Fruit fly (Drosophila melanogaster) whole organism, wandering third instar larva: ENCODE data around the gene CG13461.

Experiments
- Dfd ChIP-seq: fragments of >200 bp; optimal IDR thresholded peaks from 2 replicates; lab custom pipeline; 2017; ENCODE audit warnings: missing biosample characterization, missing genetic modification characterization
- N ChIP-seq: fragments of >200 bp; optimal IDR thresholded peaks from 2 replicates; lab custom pipeline; 2018; ENCODE audit warnings: missing biosample characterization, missing external identifiers, missing genetic modification characterization

DNA sequence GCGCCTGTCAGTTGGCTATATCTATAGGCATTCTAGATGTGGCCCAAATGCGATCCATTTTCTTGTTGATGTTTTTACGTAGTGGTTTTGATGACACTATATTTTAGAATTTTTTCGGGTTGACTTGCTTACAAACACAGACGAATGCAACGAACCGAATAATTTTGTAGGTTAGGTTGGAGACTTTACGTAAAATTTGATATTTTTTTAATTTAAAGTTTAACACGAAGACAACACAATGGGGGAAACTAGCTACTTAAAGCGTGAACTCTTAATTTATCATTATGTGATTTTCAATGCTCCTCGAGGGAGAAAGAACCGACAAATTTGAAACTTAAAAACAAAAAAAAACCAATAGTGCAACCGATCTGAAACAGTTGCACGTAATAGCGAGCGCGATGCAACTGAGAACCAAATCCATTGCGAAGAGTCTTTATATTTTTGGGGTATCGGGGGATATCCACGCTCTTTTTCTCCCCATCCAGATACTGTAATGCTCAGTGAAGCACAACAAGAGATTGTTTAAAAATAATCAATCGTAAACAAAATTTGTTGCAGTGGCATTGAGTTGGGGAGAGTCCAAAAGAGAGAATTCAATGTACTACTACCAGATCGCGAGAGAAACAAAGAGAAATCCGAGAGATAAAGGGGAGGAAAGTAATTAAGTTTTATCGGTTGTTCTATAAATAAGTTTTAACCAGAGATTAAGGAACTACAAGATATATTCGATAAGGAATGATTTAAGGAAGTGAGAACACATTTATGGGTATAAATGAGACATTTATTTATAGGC is 37.8 kb upstream of the CG13461 start:
- no peak for TF ChIP-seq Dfd
- no peak for TF ChIP-seq N (GFP tag; lab: Kevin White, UChicago)
